Worm (Caenorhabditis elegans) whole organism, L1 larva: ENCODE results near the gene srm-4.

Experiments
- C34B4.2 ChIP-seq: sonication (generic microtip); optimal IDR thresholded peaks from 2 replicates; lab custom pipeline; 2017; ENCODE audit warnings: mild to moderate bottlenecking, missing genetic modification characterization, missing compliant biosample characterization
- F16B12.6 ChIP-seq: fragments of 150-350 bp; optimal IDR thresholded peaks from 2 replicates; lab custom pipeline; 2014; ENCODE audit warnings: missing biosample characterization, missing genetic modification characterization
- blmp-1 ChIP-seq: fragments of 150-350 bp; optimal IDR thresholded peaks from 2 replicates; lab custom pipeline; 2014; ENCODE audit warnings: missing biosample characterization, missing genetic modification characterization
- ceh-90 ChIP-seq: sonication (generic microtip); optimal IDR thresholded peaks from 2 replicates; lab custom pipeline; 2016; ENCODE audit warnings: missing genetic modification characterization, missing compliant biosample characterization
- dpl-1 ChIP-seq, 3 experiments: fragments of 150-350 bp in 2 of 3; sonication (generic microtip) in 1 of 3; optimal IDR thresholded peaks; 2 replicates each; lab custom pipeline; 2014 to 2017; ENCODE audit warnings: missing biosample characterization in 3 of 3, missing genetic modification characterization in 3 of 3, missing genetic modification reagents in 3 of 3
- efl-3 ChIP-seq: fragments of 200-800 bp; sonication (Bioruptor generic); optimal IDR thresholded peaks from 2 replicates; lab custom pipeline; 2018; ENCODE audit warnings: mild to moderate bottlenecking, missing genetic modification characterization, missing compliant biosample characterization
- egl-27 ChIP-seq, 2 experiments: fragments of 150-350 bp in 1 of 2; sonication (generic microtip); optimal IDR thresholded peaks; 3 replicates each; lab custom pipeline; 2017 to 2018; ENCODE audit warnings: missing biosample characterization in 2 of 2, missing genetic modification characterization in 2 of 2, missing genetic modification reagents in 2 of 2
- elt-2 ChIP-seq: sonication (generic microtip); optimal IDR thresholded peaks from 2 replicates; lab custom pipeline; 2016; ENCODE audit warnings: missing genetic modification characterization, mild to moderate bottlenecking, inconsistent platforms, missing compliant biosample characterization, missing genetic modification reagents
- ets-5 ChIP-seq: fragments of 200-800 bp; sonication (Bioruptor generic); IDR thresholded peaks from 2 replicates; pipeline ENCODE4 v1.3.6; 2022; ENCODE audit warnings: missing genetic modification characterization, missing compliant biosample characterization
- fkh-10 ChIP-seq: sonication (generic microtip); optimal IDR thresholded peaks from 2 replicates; lab custom pipeline; 2017; ENCODE audit warnings: missing biosample characterization, missing genetic modification reagents, missing genetic modification characterization
- fos-1 ChIP-seq: fragments of 150-350 bp; optimal IDR thresholded peaks from 2 replicates; lab custom pipeline; 2014; ENCODE audit warnings: missing biosample characterization, missing genetic modification characterization
- hlh-17 ChIP-seq: fragments of 200-800 bp; sonication (Bioruptor generic); optimal IDR thresholded peaks from 2 replicates; lab custom pipeline; 2018; ENCODE audit warnings: missing genetic modification characterization, mild to moderate bottlenecking, missing compliant biosample characterization, moderate library complexity, borderline replicate concordance
- hpl-2 ChIP-seq: fragments of 150-350 bp; optimal IDR thresholded peaks from 2 replicates; lab custom pipeline; 2014; ENCODE audit warnings: missing biosample characterization, missing genetic modification reagents, missing genetic modification characterization
- lin-13 ChIP-seq: fragments of 150-350 bp; optimal IDR thresholded peaks from 2 replicates; lab custom pipeline; 2014; ENCODE audit warnings: missing biosample characterization, missing genetic modification reagents, missing genetic modification characterization
- lin-15B ChIP-seq: fragments of 150-350 bp; sonication (generic microtip); optimal IDR thresholded peaks from 3 replicates; lab custom pipeline; 2014; ENCODE audit warnings: missing biosample characterization, missing genetic modification characterization
- lir-3 ChIP-seq: sonication (generic microtip); optimal IDR thresholded peaks from 2 replicates; lab custom pipeline; 2016; ENCODE audit warnings: mild to moderate bottlenecking, missing genetic modification characterization, moderate library complexity, missing compliant biosample characterization; ENCODE audit not compliant: poor library complexity
- mdl-1 ChIP-seq, 2 experiments: fragments of 150-350 bp; optimal IDR thresholded peaks; 2 replicates each; lab custom pipeline; 2014 to 2017; ENCODE audit warnings: missing biosample characterization in 2 of 2, missing genetic modification characterization in 2 of 2, inconsistent platforms in 1 of 2
- nhr-11 ChIP-seq: fragments of 150-350 bp; optimal IDR thresholded peaks from 2 replicates; lab custom pipeline; 2014; ENCODE audit warnings: missing biosample characterization, missing genetic modification characterization
- nhr-19 ChIP-seq: fragments of 200-800 bp; sonication (Bioruptor generic); conservative IDR thresholded peaks from 2 replicates; pipeline ENCODE4 v1.3.6; 2022; ENCODE audit warnings: missing genetic modification characterization, missing compliant biosample characterization
- nhr-20 ChIP-seq: sonication (generic microtip); optimal IDR thresholded peaks from 2 replicates; lab custom pipeline; 2016; ENCODE audit warnings: mild to moderate bottlenecking, missing genetic modification characterization, missing compliant biosample characterization
- nhr-237 ChIP-seq: fragments of 150-350 bp; optimal IDR thresholded peaks from 2 replicates; lab custom pipeline; 2014; ENCODE audit warnings: missing biosample characterization, missing genetic modification characterization
- nhr-28 ChIP-seq: fragments of 150-350 bp; optimal IDR thresholded peaks from 2 replicates; lab custom pipeline; 2014; ENCODE audit warnings: missing biosample characterization, missing genetic modification characterization
- nhr-71 ChIP-seq: sonication (generic microtip); optimal IDR thresholded peaks from 2 replicates; lab custom pipeline; 2016; ENCODE audit warnings: mild to moderate bottlenecking, missing genetic modification characterization, moderate library complexity, missing compliant biosample characterization
- nhr-77 ChIP-seq: fragments of 150-350 bp; optimal IDR thresholded peaks from 2 replicates; lab custom pipeline; 2014; ENCODE audit warnings: missing biosample characterization, missing genetic modification characterization
- nhr-84 ChIP-seq: sonication (generic microtip); optimal IDR thresholded peaks from 2 replicates; lab custom pipeline; 2017; ENCODE audit warnings: missing biosample characterization, missing genetic modification characterization
- pqm-1 ChIP-seq: sonication (generic microtip); optimal IDR thresholded peaks from 3 replicates; lab custom pipeline; 2017; ENCODE audit warnings: missing biosample characterization, missing genetic modification characterization
- snu-23 ChIP-seq: sonication (generic microtip); optimal IDR thresholded peaks from 2 replicates; lab custom pipeline; 2016; ENCODE audit warnings: missing genetic modification characterization, missing compliant biosample characterization
- sox-4 ChIP-seq: sonication (generic microtip); optimal IDR thresholded peaks from 2 replicates; lab custom pipeline; 2016; ENCODE audit warnings: missing genetic modification characterization, missing compliant biosample characterization
- tbx-2 ChIP-seq: sonication (generic microtip); optimal IDR thresholded peaks from 2 replicates; lab custom pipeline; 2016; ENCODE audit warnings: missing genetic modification characterization, missing compliant biosample characterization
- unc-86 ChIP-seq: sonication (generic microtip); optimal IDR thresholded peaks from 2 replicates; lab custom pipeline; 2016; ENCODE audit warnings: missing genetic modification characterization, missing compliant biosample characterization
- vab-15 ChIP-seq: sonication (generic microtip); optimal IDR thresholded peaks from 2 replicates; lab custom pipeline; 2017; ENCODE audit warnings: missing genotype, mild to moderate bottlenecking, missing genetic modification characterization, missing compliant biosample characterization
- zip-4 ChIP-seq: fragments of 200-800 bp; sonication (Bioruptor generic); optimal IDR thresholded peaks from 2 replicates; lab custom pipeline; 2018; ENCODE audit warnings: mild to moderate bottlenecking, missing genetic modification characterization, moderate library complexity, missing compliant biosample characterization
- ztf-4 ChIP-seq: fragments of 150-350 bp; optimal IDR thresholded peaks from 2 replicates; lab custom pipeline; 2014; ENCODE audit warnings: missing biosample characterization, missing genetic modification characterization

The srm-4 gene

DNA sequence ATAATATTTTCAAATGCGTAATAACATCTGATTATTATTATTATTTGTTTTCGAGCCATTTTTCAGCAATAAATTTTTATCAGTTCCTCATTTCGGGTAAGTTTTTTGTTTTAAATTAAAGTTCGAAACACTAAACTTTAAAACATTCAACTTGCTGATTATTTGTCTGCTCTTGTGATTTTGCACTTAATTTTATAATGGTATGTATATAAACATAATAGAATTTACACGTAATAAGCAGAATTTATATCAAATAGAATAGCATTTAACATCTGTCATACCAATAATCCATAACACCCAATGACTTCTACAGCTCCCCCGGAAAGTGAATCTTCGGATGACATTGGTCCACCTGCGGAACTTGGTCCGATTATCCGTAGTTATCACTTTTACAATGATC lies at the start of gene srm-4:
Gene srm-4, plus strand, starts transcription at position 301 of the 400 bp plus-strand sequence.
- TF ChIP-seq lin-15B (tag; lab: Kevin White, UChicago): no peak
- no peak for TF ChIP-seq zip-4 (GFP tag; lab: Kevin White, UChicago)
- TF ChIP-seq egl-27 (tag; optimal IDR thresholded peaks at IDR 0.05; lab: Kevin White, UChicago): no peak
- TF ChIP-seq mdl-1 (tag; optimal IDR thresholded peaks at IDR 0.05; lab: Kevin White, UChicago): no peak
- TF ChIP-seq unc-86 (tag; lab: Kevin White, UChicago): no peak
- no peak for TF ChIP-seq ceh-90 (tag; lab: Kevin White, UChicago)
- TF ChIP-seq nhr-71 (tag; lab: Kevin White, UChicago): no peak
- no peak for TF ChIP-seq tbx-2
- no peak for TF ChIP-seq snu-23

DNA sequence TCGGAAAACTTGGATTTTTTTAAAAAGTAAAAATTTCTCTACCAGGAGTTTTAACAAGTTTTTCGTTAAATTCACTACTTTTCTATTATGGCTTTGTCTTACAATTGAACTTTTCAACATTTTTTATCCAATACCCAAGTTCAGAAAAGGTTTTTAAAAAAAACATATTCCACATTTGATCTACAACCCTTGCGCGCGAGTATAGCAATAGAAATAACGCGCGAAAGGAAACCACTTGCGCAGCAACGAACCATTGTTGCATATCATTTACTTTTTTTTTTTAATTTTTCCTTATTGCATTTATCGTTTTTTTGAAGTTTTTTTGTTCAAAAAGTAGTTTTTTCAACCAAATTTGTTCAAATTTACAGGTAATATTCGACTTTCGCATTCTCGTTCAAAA lies 47.4 kb upstream of the srm-4 start, which contains the start of gene F40G12.11:
Gene F40G12.11, plus strand, starts transcription at position 369 of the 400 bp plus-strand sequence.
- TF ChIP-seq hpl-2 (no peak), pqm-1 (no peak), sox-4 (no peak), F16B12.6 (tag; lab: Kevin White, UChicago) (no peak), hlh-17 (no peak), nhr-84 (tag; lab: Kevin White, UChicago) (no peak), nhr-11 (tag; lab: Kevin White, UChicago) (no peak), dpl-1 (GFP tag; optimal IDR thresholded peaks at IDR 0.05; lab: Kevin White, UChicago) (no peak)

- no peak for TF ChIP-seq fos-1
Observed at ce11 chrV:14289363-14289762, 43.9 kb upstream of the srm-4 start, which contains the start of gene F14D7.1. Gene F14D7.1, minus strand, starts transcription at chrV:14289463.

DNA sequence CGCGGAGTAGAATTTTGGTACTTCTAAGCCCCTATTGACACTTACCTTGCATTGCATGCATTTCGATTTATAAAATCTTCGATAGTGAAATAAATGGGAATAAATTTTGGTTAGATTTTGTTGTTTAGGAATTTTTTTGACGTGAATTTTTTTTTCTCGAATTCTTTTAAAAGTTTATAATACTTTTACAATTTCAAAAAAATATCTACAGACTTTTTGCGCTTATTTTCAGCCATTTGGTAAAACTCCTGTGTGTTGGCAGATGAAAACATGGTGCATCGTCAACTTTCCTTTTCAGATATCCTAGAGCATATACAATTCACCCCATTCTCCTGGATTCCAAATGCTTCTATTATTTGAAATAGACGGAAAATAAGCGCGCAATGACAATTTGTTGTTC lies 42.6 kb upstream of the srm-4 start, which contains the start of gene F14D7.18:
Gene F14D7.18, minus strand, starts transcription at position 101 of the 400 bp plus-strand sequence.
- TF ChIP-seq ceh-90 (tag; lab: Kevin White, UChicago) (no peak), blmp-1 (tag; lab: Kevin White, UChicago) (no peak), nhr-28 (no peak), fkh-10 (GFP tag; lab: Kevin White, UChicago) (no peak), nhr-11 (tag; lab: Kevin White, UChicago) (no peak), ets-5 (GFP tag; lab: Robert Waterston, UW) (no peak), nhr-237 (tag; lab: Kevin White, UChicago) (no peak), efl-3 (GFP tag; lab: Kevin White, UChicago) (no peak)

ce11 chrV:14293667-14294194 lies 39.5 kb upstream of the srm-4 start, which contains the start of gene F14D7.2:
Gene F14D7.2, minus strand, starts transcription at chrV:14293717.
- no peak for TF ChIP-seq lir-3

DNA sequence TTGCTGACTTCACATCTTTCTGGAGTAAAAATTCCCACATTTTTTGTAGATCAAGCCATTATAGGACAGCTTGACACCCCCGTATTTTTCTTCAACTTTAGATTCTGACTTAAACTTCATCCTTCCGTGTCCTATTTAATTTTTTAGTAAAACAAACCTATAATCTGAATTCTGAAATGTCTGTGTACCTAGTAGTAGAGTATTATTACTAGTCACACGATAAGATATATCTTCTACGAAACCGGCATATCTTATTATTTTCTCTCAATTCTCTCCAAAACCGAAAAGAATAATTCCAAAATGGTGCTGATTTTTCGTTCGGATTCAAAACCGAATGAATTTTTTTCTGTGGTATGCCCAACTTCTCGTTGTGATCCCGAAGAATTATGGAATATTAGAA lies 38.8 kb upstream of the srm-4 start, which contains the start of gene F14D7.9:
Gene F14D7.9, plus strand, starts transcription at position 301 of the 400 bp plus-strand sequence.
- no peak for TF ChIP-seq C34B4.2 (tag; lab: Kevin White, UChicago)
- TF ChIP-seq ztf-4 (tag; lab: Kevin White, UChicago): no peak
- no peak for TF ChIP-seq vab-15 (tag; lab: Kevin White, UChicago)
- no peak for TF ChIP-seq nhr-77
- TF ChIP-seq lin-13 (GFP tag; lab: Kevin White, UChicago): no peak
- no peak for TF ChIP-seq nhr-11 (tag; lab: Kevin White, UChicago)
- no peak for TF ChIP-seq nhr-19 (GFP tag; lab: Robert Waterston, UW)
- TF ChIP-seq nhr-84 (tag; lab: Kevin White, UChicago): no peak
- no peak for TF ChIP-seq elt-2 (tag; lab: Kevin White, UChicago)
- TF ChIP-seq nhr-20: no peak
- TF ChIP-seq egl-27 (tag; optimal IDR thresholded peaks at IDR 0.05; lab: Kevin White, UChicago): no peak
